Worm (Caenorhabditis elegans) whole organism, L4 larva: ENCODE measurements around the gene nhr-207.

Source experiments
- ces-1 ChIP-seq: fragments of 150-350 bp; sonication (generic microtip); optimal IDR thresholded peaks from 4 replicates; lab custom pipeline; 2014; ENCODE audit warnings: missing biosample characterization, missing genetic modification reagents, missing genetic modification characterization
- lin-13 ChIP-seq: fragments of 150-350 bp; optimal IDR thresholded peaks from 2 replicates; lab custom pipeline; 2014; ENCODE audit warnings: missing biosample characterization, missing genetic modification reagents, missing genetic modification characterization
- madf-9 ChIP-seq: fragments of 200-800 bp; sonication (Bioruptor generic); conservative IDR thresholded peaks from 2 replicates; pipeline ENCODE4 v1.3.6; 2022; ENCODE audit warnings: missing genetic modification reagents, missing genetic modification characterization, missing compliant biosample characterization
- nhr-25 ChIP-seq: sonication (generic microtip); optimal IDR thresholded peaks from 2 replicates; lab custom pipeline; 2017; ENCODE audit warnings: missing genetic modification characterization, mild to moderate bottlenecking, missing compliant biosample characterization, antibody characterized with exemption, moderate library complexity, borderline replicate concordance; ENCODE audit not compliant: insufficient read depth

DNA sequence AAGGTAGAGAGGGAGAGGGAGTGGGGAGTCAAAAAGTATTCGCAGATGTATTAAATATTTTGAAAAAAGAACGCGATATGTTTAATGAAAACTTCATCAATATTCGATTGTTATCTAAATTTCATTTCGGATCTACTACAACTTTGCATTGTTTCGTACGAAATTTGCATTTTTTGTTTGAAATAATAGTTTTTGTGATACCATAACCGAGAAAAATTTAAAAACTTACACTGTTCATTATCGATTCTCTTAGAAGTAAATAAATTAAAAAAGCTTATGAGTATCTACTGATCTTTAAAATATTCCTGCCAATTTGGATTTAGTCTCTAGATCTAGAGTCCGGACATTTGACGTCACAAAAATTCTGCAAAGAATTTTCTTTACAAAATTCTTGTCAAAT is 15.7 kb upstream of the nhr-207 start, which contains the start of gene R07B7.9:
- no peak for TF ChIP-seq madf-9
- no peak for TF ChIP-seq nhr-25
- no peak for TF ChIP-seq ces-1 (GFP tag; lab: Kevin White, UChicago)
- no peak for TF ChIP-seq lin-13
